Fruit fly (Drosophila melanogaster): ENCODE results near the gene Hsp22.

DNA sequence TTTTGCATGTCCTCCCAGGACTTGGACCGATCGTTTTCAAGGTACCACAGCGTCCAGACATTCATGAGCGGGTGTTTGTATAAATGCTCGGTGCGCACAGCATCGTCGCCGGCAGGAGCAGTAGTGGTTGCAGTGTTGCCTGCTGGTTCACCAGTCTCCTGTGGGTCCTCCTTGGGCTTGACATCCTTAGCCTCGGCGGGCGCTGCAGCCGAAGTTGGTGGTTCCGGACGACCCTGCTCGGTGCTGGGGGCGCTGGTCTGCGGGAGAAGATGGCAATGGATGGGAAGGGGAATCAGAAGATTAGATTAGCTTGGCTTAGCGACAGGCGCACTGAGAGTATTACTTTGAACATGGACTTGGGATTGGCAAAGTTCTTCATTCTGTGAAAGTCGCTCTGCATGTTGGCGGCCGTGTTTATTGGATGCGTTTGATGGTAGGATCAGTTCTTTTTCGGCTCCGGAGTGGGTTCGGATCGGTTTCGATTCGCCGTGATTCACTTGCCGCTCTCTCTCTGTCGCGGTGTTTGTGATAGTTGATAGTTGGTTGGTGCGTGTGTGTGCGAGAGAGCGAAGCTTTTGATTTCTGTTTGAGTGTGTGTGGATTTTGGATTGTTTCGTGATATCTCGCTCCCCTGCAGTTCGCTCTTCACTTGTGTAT, 28.1 kb downstream of the Hsp22 start:
- TF ChIP-seq Sp1 (GFP tag; optimal IDR thresholded peaks at IDR 0.05) (no peak), pan (optimal IDR thresholded peaks at IDR 0.05) (no peak), brk (GFP tag; optimal IDR thresholded peaks at IDR 0.05) (no peak)

Measured in whole organism, wandering third instar larva.